Fruit fly (Drosophila melanogaster) whole organism: Measurements from ENCODE around the gene Hpd.

ENCODE experiments used
- Dll ChIP-seq: fragments of >200 bp; optimal IDR thresholded peaks from 2 replicates; lab custom pipeline; 2017
- EcR ChIP-seq, 2 experiments: fragments of >200 bp; optimal IDR thresholded peaks; 2 replicates each; lab custom pipeline; 2017; ENCODE audit warnings: missing biosample characterization in 2 of 2, missing genetic modification characterization in 2 of 2, missing genetic modification reagents in 2 of 2
- pan ChIP-seq: fragments of >200 bp; optimal IDR thresholded peaks from 2 replicates; lab custom pipeline; 2017
- psq ChIP-seq: fragments of >200 bp; optimal IDR thresholded peaks from 2 replicates; lab custom pipeline; 2017
- usp ChIP-seq: fragments of >200 bp; optimal IDR thresholded peaks from 2 replicates; lab custom pipeline; 2017; ENCODE audit warnings: missing biosample characterization, missing genetic modification characterization, mixed read lengths

- TF ChIP-seq pan (lab: Kevin White, UChicago) = no peak
- no peak for TF ChIP-seq usp (GFP tag; lab: Kevin White, UChicago)
- TF ChIP-seq EcR (GFP tag; optimal IDR thresholded peaks at IDR 0.05; lab: Kevin White, UChicago) = no peak
- TF ChIP-seq Dll (lab: Kevin White, UChicago) = no peak
- TF ChIP-seq psq = no peak
Observed at dm6 chr3L:20448773-20449172, 9.1 kb upstream of the Hpd start.
